Fruit fly (Drosophila melanogaster): ENCODE measurements around the gene PIG-K.
A peak's percentile ranks its signal among the peaks of the same experiment; 100 is the strongest.

The PIG-K gene

DNA sequence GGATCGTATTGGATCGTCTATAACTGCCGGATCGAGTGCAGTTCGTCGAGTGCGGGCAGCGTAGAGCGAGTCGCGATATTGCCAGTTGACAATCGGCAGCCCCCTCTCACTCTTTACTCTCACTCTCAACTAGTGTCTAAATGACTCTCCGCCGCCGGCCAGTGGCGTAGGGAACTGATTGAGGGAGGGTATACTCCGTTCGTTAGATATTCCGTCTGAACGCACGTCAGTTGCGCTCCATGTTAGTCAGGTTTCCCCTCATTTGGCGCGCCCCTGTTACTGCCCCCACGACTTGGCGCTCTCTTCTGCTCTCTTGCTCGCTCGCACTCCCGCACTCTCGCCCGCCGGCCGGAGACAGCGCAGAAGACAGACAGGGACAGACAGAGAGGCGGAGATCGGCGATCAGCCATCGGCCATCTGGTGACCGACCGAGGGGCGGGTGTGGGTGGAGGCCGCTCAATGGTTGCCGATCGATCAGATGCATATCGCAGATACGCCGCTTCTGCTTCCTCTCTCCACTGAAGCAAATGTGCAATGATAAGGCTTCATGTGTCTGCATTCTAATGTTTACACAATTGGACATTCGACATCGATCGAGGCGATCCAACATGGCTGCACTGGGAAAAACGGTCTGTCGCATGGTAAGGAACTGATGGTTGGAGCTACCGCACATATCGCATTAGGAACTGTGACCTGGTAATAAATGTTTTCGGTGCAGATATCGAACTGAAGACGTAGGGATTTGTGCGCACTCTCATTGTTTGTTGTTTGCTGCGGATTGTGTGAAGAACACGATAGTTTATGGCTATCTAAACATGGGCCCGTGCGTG, 41.1 kb upstream of the PIG-K start, which contains the start of gene moody (continued):
- TF ChIP-seq CG3407 (GFP tag; optimal IDR thresholded peaks at IDR 0.05) (peak; percentile 88), CG10959 (GFP tag; IDR thresholded peaks at IDR 0.05) (peak; percentile 96), NC2α (GFP tag; optimal IDR thresholded peaks at IDR 0.05) (peak; percentile 93), sim (GFP tag; IDR thresholded peaks at IDR 0.05) (peak; percentile 95), knrl (GFP tag; IDR thresholded peaks at IDR 0.05; ENCODE audit: partially characterized antibody) (peak; percentile 32; the same call in 1 of the 3 replicates), pfk (GFP tag; optimal IDR thresholded peaks at IDR 0.05) (peak; percentile 78), mam (GFP tag; optimal IDR thresholded peaks at IDR 0.05) (peak; percentile 99), CG7271 (tag; optimal IDR thresholded peaks at IDR 0.05) (no peak), Hey (tag; optimal IDR thresholded peaks at IDR 0.05) (peak; percentile 96), CG7745 (tag; optimal IDR thresholded peaks at IDR 0.05) (peak; percentile 41), dati (GFP tag; IDR thresholded peaks at IDR 0.05) (peak; percentile 97), CG32532 (GFP tag; IDR thresholded peaks at IDR 0.05) (peak; percentile 99), CG2889 (GFP tag; IDR thresholded peaks at IDR 0.05) (peak; percentile 96), CG33213 (GFP tag; optimal IDR thresholded peaks at IDR 0.05) (peak; percentile 97), sd (tag; optimal IDR thresholded peaks at IDR 0.05) (peak; percentile 82), mld (GFP tag; IDR thresholded peaks at IDR 0.05; ENCODE audit: partially characterized antibody) (no peak), pita (GFP tag; optimal IDR thresholded peaks at IDR 0.05) (no peak), CG13775 (GFP tag; optimal IDR thresholded peaks at IDR 0.05) (peak; percentile 90), CrebB (tag; optimal IDR thresholded peaks at IDR 0.05) (peak; percentile 97), CG11696 (GFP tag; IDR thresholded peaks at IDR 0.05) (peak; percentile 92), CG10431 (GFP tag; optimal IDR thresholded peaks at IDR 0.05) (peak; percentile 92), sug (tag; optimal IDR thresholded peaks at IDR 0.05) (peak; percentile 97), CG13287 (GFP tag; IDR thresholded peaks at IDR 0.05; ENCODE audit: partially characterized antibody) (peak; percentile 65; the same call in 1 of the 2 replicates), so (GFP tag; IDR thresholded peaks at IDR 0.05) (peak; percentile 98), run (tag; optimal IDR thresholded peaks at IDR 0.05) (peak; percentile 88), CG11723 (GFP tag; optimal IDR thresholded peaks at IDR 0.05) (peak; percentile 97), en (GFP tag; optimal IDR thresholded peaks at IDR 0.05) (peak; percentile 97), CG5953 (GFP tag; IDR thresholded peaks at IDR 0.05) (peak; percentile 98), nom (GFP tag; optimal IDR thresholded peaks at IDR 0.05) (peak; percentile 94), Poxn (GFP tag; IDR thresholded peaks at IDR 0.05) (peak; percentile 93), Lim3 (GFP tag; IDR thresholded peaks at IDR 0.05) (peak; percentile 86), CG8765 (GFP tag; IDR thresholded peaks at IDR 0.05) (peak; percentile 95), Scr (GFP tag; IDR thresholded peaks at IDR 0.05; ENCODE audit: partially characterized antibody) (0 out of 2 replicates have a peak, but pooled peaks have one; percentile 26), CG30431 (GFP tag; optimal IDR thresholded peaks at IDR 0.05) (peak; percentile 95), CG4707 (GFP tag; optimal IDR thresholded peaks at IDR 0.05) (peak; percentile 87), CG12744 (GFP tag; optimal IDR thresholded peaks at IDR 0.05) (peak; percentile 96), croc (GFP tag; conservative IDR thresholded peaks at IDR 0.05) (peak; percentile 90), lmd (GFP tag; IDR thresholded peaks at IDR 0.05) (peak; percentile 99), ash1 (GFP tag; optimal IDR thresholded peaks at IDR 0.05) (peak; percentile 97), Rx (GFP tag; IDR thresholded peaks at IDR 0.05) (peak; percentile 98), CG12155 (GFP tag; optimal IDR thresholded peaks at IDR 0.05) (peak; percentile 97), Neu2 (GFP tag; optimal IDR thresholded peaks at IDR 0.05; ENCODE audit: borderline replicate concordance) (peak; percentile 70), vvl (GFP tag; IDR thresholded peaks at IDR 0.05) (peak; percentile 99), CG5245 (GFP tag; optimal IDR thresholded peaks at IDR 0.05) (peak; percentile 97), CG13123 (GFP tag; optimal IDR thresholded peaks at IDR 0.05) (peak; percentile 94), pnt (GFP tag; optimal IDR thresholded peaks at IDR 0.05) (peak; percentile 97), Taf1 (GFP tag; IDR thresholded peaks at IDR 0.05) (peak; percentile 98), emc (GFP tag; optimal IDR thresholded peaks at IDR 0.05) (peak; percentile 92), eyg (GFP tag; optimal IDR thresholded peaks at IDR 0.05) (peak; percentile 96)
